Fruit fly (Drosophila melanogaster) whole organism, embryonic: Measurements from ENCODE around the gene Mct1.
A peak's percentile ranks its signal among the peaks of the same experiment; 100 is the strongest.

Experiments
- ATbp ChIP-seq: fragments of 200-800 bp; sonication (Bioruptor generic); optimal IDR thresholded peaks from 2 replicates; lab custom pipeline; 2017; ENCODE audit warnings: missing biosample characterization, mild to moderate bottlenecking, missing genetic modification characterization, missing genetic modification reagents
- Abd-B ChIP-seq: fragments of 200-800 bp; sonication (Bioruptor generic); optimal IDR thresholded peaks from 2 replicates; lab custom pipeline; 2018; ENCODE audit warnings: missing biosample characterization, mild to moderate bottlenecking, missing genetic modification characterization, moderate library complexity
- BtbVII ChIP-seq: fragments of 200-800 bp; sonication (Bioruptor generic); optimal IDR thresholded peaks from 3 replicates; lab custom pipeline; 2017; ENCODE audit warnings: missing biosample characterization, mild to moderate bottlenecking, missing genetic modification characterization
- CG10209 ChIP-seq: fragments of 200-800 bp; sonication (Bioruptor generic); optimal IDR thresholded peaks from 3 replicates; lab custom pipeline; 2017; ENCODE audit warnings: missing biosample characterization, mild to moderate bottlenecking, missing genetic modification characterization, missing genetic modification reagents
- CG10431 ChIP-seq: fragments of 200-800 bp; sonication (Bioruptor generic); optimal IDR thresholded peaks from 3 replicates; lab custom pipeline; 2018; ENCODE audit warnings: missing biosample characterization, mild to moderate bottlenecking, missing genetic modification characterization
- CG11723 ChIP-seq: fragments of 200-800 bp; sonication (Bioruptor generic); optimal IDR thresholded peaks from 2 replicates; lab custom pipeline; 2017; ENCODE audit warnings: missing biosample characterization, mild to moderate bottlenecking, missing genetic modification characterization
- CG13424 ChIP-seq: fragments of 200-800 bp; sonication (Bioruptor generic); optimal IDR thresholded peaks from 2 replicates; lab custom pipeline; 2019; ENCODE audit warnings: missing biosample characterization, mild to moderate bottlenecking, missing genetic modification characterization, moderate library complexity
- CG14050 ChIP-seq: fragments of 200-800 bp; sonication (Bioruptor generic); IDR thresholded peaks from 3 replicates; pipeline ENCODE4 v1.3.6; 2022; ENCODE audit warnings: missing biosample characterization, missing genetic modification characterization
- CG15269 ChIP-seq: fragments of 200-800 bp; sonication (Bioruptor generic); optimal IDR thresholded peaks from 2 replicates; lab custom pipeline; 2018; ENCODE audit warnings: missing biosample characterization, mild to moderate bottlenecking, missing genetic modification characterization, moderate library complexity
- CG16813 ChIP-seq: fragments of 200-800 bp; sonication (Bioruptor generic); IDR thresholded peaks from 3 replicates; pipeline ENCODE4 v1.3.6; 2022; ENCODE audit warnings: missing biosample characterization, missing genetic modification characterization; ENCODE audit not compliant: partially characterized antibody
- CG17802 ChIP-seq: fragments of 200-800 bp; sonication (Bioruptor generic); optimal IDR thresholded peaks from 2 replicates; lab custom pipeline; 2018; ENCODE audit warnings: missing biosample characterization, mild to moderate bottlenecking, missing genetic modification characterization, moderate library complexity
- CG18011 ChIP-seq: fragments of 200-800 bp; sonication (Bioruptor generic); optimal IDR thresholded peaks from 2 replicates; lab custom pipeline; 2017; ENCODE audit warnings: missing biosample characterization, missing genetic modification characterization, mild to moderate bottlenecking, moderate library complexity, missing genotype
- CG2129 ChIP-seq: fragments of 200-800 bp; sonication (Bioruptor generic); IDR thresholded peaks from 2 replicates; pipeline ENCODE4 v1.3.6; 2022; ENCODE audit warnings: missing biosample characterization, missing genetic modification characterization; ENCODE audit not compliant: partially characterized antibody
- CG2875 ChIP-seq: fragments of 200-800 bp; sonication (Bioruptor generic); optimal IDR thresholded peaks from 2 replicates; lab custom pipeline; 2017; ENCODE audit warnings: missing biosample characterization, mild to moderate bottlenecking, missing genetic modification characterization, missing genetic modification reagents
- CG31224 ChIP-seq: fragments of 200-800 bp; sonication (Bioruptor generic); IDR thresholded peaks from 2 replicates; pipeline ENCODE4 v1.3.6; 2022; ENCODE audit warnings: missing biosample characterization, missing genetic modification characterization
- CG3995 ChIP-seq: fragments of 200-800 bp; sonication (Bioruptor generic); optimal IDR thresholded peaks from 3 replicates; lab custom pipeline; 2016; ENCODE audit warnings: missing biosample characterization, missing genetic modification characterization
- CG4360 ChIP-seq: fragments of 200-800 bp; sonication (Bioruptor generic); IDR thresholded peaks from 2 replicates; pipeline ENCODE4 v1.3.6; 2022; ENCODE audit warnings: missing biosample characterization, missing genetic modification characterization
- CG6765 ChIP-seq: fragments of 200-800 bp; sonication (Bioruptor generic); optimal IDR thresholded peaks from 3 replicates; lab custom pipeline; 2017; ENCODE audit warnings: missing biosample characterization, mild to moderate bottlenecking, missing genetic modification characterization
- CG9437 ChIP-seq: fragments of 200-800 bp; sonication (Bioruptor generic); optimal IDR thresholded peaks from 2 replicates; lab custom pipeline; 2018; ENCODE audit warnings: missing biosample characterization, mild to moderate bottlenecking, missing genetic modification characterization
- CG9817 ChIP-seq: fragments of 200-800 bp; sonication (Bioruptor generic); optimal IDR thresholded peaks from 2 replicates; lab custom pipeline; 2018; ENCODE audit warnings: missing biosample characterization, mild to moderate bottlenecking, missing genetic modification characterization, moderate library complexity
- Drgx ChIP-seq: fragments of 200-800 bp; sonication (Bioruptor generic); IDR thresholded peaks from 2 replicates; pipeline ENCODE4 v1.3.6; 2022; ENCODE audit warnings: missing biosample characterization, missing genetic modification characterization
- HLH4C ChIP-seq: fragments of 200-800 bp; sonication (Bioruptor generic); IDR thresholded peaks from 3 replicates; pipeline ENCODE4 v1.3.6; 2022; ENCODE audit warnings: missing biosample characterization, missing genetic modification characterization; ENCODE audit not compliant: partially characterized antibody
- Hand ChIP-seq: fragments of 200-800 bp; sonication (Bioruptor generic); optimal IDR thresholded peaks from 2 replicates; lab custom pipeline; 2017; ENCODE audit warnings: mild to moderate bottlenecking, missing biosample characterization, missing genetic modification reagents, missing genetic modification characterization
- HmgD ChIP-seq: fragments of 200-800 bp; sonication (Bioruptor generic); optimal IDR thresholded peaks from 3 replicates; lab custom pipeline; 2016; ENCODE audit warnings: missing biosample characterization, missing genetic modification characterization
- Hr39 ChIP-seq: fragments of >200 bp; optimal IDR thresholded peaks from 2 replicates; lab custom pipeline; 2017
- MBD-R2 ChIP-seq: fragments of 200-800 bp; sonication (Bioruptor generic); IDR thresholded peaks from 2 replicates; pipeline ENCODE4 v1.3.6; 2022; ENCODE audit warnings: missing biosample characterization, missing genetic modification characterization
- Med ChIP-seq: fragments of 200-800 bp; sonication (Bioruptor generic); peaks from one replicate; lab custom pipeline; 2016; ENCODE audit warnings: missing biosample characterization, missing genetic modification characterization, mild to moderate bottlenecking, inconsistent platforms, moderate library complexity
- Mes4 ChIP-seq: fragments of 200-800 bp; sonication (Bioruptor generic); optimal IDR thresholded peaks from 2 replicates; lab custom pipeline; 2016; ENCODE audit warnings: missing biosample characterization, missing genetic modification characterization
- Oaz ChIP-seq: fragments of 200-800 bp; sonication (Bioruptor generic); IDR thresholded peaks from 2 replicates; pipeline ENCODE4 v1.3.6; 2022; ENCODE audit warnings: missing biosample characterization, missing genetic modification characterization
- Rx ChIP-seq: fragments of 200-800 bp; sonication (Bioruptor generic); IDR thresholded peaks from 2 replicates; pipeline ENCODE4 v1.3.6; 2022; ENCODE audit warnings: missing biosample characterization, missing genetic modification characterization
- ap ChIP-seq: fragments of 200-800 bp; sonication (Bioruptor generic); IDR thresholded peaks from 2 replicates; pipeline ENCODE4 v1.3.6; 2022; ENCODE audit warnings: missing biosample characterization, missing genetic modification characterization
- chm ChIP-seq: fragments of 200-800 bp; sonication (Bioruptor generic); IDR thresholded peaks from 2 replicates; pipeline ENCODE4 v1.3.6; 2022; ENCODE audit warnings: missing biosample characterization, missing genetic modification characterization
- crc ChIP-seq: fragments of 200-800 bp; sonication (Bioruptor generic); optimal IDR thresholded peaks from 2 replicates; lab custom pipeline; 2016; ENCODE audit warnings: missing biosample characterization, missing genetic modification characterization
- dmrt11E ChIP-seq: fragments of 200-800 bp; sonication (Bioruptor generic); optimal IDR thresholded peaks from 3 replicates; lab custom pipeline; 2018; ENCODE audit warnings: missing biosample characterization, mild to moderate bottlenecking, missing genetic modification characterization, moderate library complexity
- emc ChIP-seq: fragments of 200-800 bp; sonication (Bioruptor generic); optimal IDR thresholded peaks from 2 replicates; lab custom pipeline; 2016; ENCODE audit warnings: missing biosample characterization, missing genetic modification characterization
- fu2 ChIP-seq: fragments of 200-800 bp; sonication (Bioruptor generic); optimal IDR thresholded peaks from 2 replicates; lab custom pipeline; 2016; ENCODE audit warnings: missing biosample characterization, missing genetic modification characterization
- jumu ChIP-seq: fragments of 200-800 bp; sonication (Bioruptor generic); optimal IDR thresholded peaks from 3 replicates; lab custom pipeline; 2016; ENCODE audit warnings: missing biosample characterization, missing genetic modification characterization
- klu ChIP-seq: fragments of 200-800 bp; sonication (Bioruptor generic); IDR thresholded peaks from 2 replicates; pipeline ENCODE4 v1.3.6; 2022; ENCODE audit warnings: missing biosample characterization, missing genetic modification characterization
- kni ChIP-seq: fragments of 200-800 bp; sonication (Bioruptor generic); optimal IDR thresholded peaks from 3 replicates; lab custom pipeline; 2017; ENCODE audit warnings: mild to moderate bottlenecking, missing biosample characterization, missing genetic modification reagents, missing genetic modification characterization
- org-1 ChIP-seq: fragments of 200-800 bp; sonication (Bioruptor generic); optimal IDR thresholded peaks from 2 replicates; lab custom pipeline; 2017; ENCODE audit warnings: missing biosample characterization, missing genetic modification characterization
- p53 ChIP-seq: fragments of 200-800 bp; sonication (Bioruptor generic); optimal IDR thresholded peaks from 2 replicates; lab custom pipeline; 2016; ENCODE audit warnings: missing biosample characterization, missing genetic modification characterization
- pum ChIP-seq: fragments of 200-800 bp; sonication (Bioruptor generic); optimal IDR thresholded peaks from 2 replicates; lab custom pipeline; 2016; ENCODE audit warnings: missing biosample characterization, missing genetic modification characterization
- pzg ChIP-seq: fragments of 200-800 bp; sonication (Bioruptor generic); optimal IDR thresholded peaks from 3 replicates; lab custom pipeline; 2018; ENCODE audit warnings: missing biosample characterization, mild to moderate bottlenecking, missing genetic modification characterization, moderate library complexity
- ro ChIP-seq: fragments of 200-800 bp; sonication (Bioruptor generic); IDR thresholded peaks from 2 replicates; pipeline ENCODE4 v1.3.6; 2022; ENCODE audit warnings: missing biosample characterization, missing genetic modification characterization
- sc ChIP-seq, 3 experiments: fragments of >200 bp in 2 of 3; fragments of 200-800 bp in 1 of 3; sonication (Bioruptor generic) in 1 of 3; optimal IDR thresholded peaks; 2 replicates in 2 of 3; 3 replicates in 1 of 3; lab custom pipeline; 2017; ENCODE audit warnings: mild to moderate bottlenecking in 1 of 3, missing biosample characterization in 1 of 3, missing genetic modification characterization in 1 of 3, missing genetic modification reagents in 1 of 3
- schlank ChIP-seq: fragments of 200-800 bp; sonication (Bioruptor generic); optimal IDR thresholded peaks from 2 replicates; lab custom pipeline; 2018; ENCODE audit warnings: missing biosample characterization, mild to moderate bottlenecking, missing genetic modification characterization
- scrt ChIP-seq: fragments of 200-800 bp; sonication (Bioruptor generic); optimal IDR thresholded peaks from 2 replicates; lab custom pipeline; 2018; ENCODE audit warnings: missing biosample characterization, mild to moderate bottlenecking, missing genetic modification characterization, moderate library complexity
- sob ChIP-seq: fragments of 200-800 bp; sonication (Bioruptor generic); IDR thresholded peaks from 2 replicates; pipeline ENCODE4 v1.3.6; 2022; ENCODE audit warnings: missing biosample characterization, missing genetic modification characterization
- ssp ChIP-seq: fragments of 200-800 bp; sonication (Bioruptor generic); IDR thresholded peaks from 2 replicates; pipeline ENCODE4 v1.3.6; 2022; ENCODE audit warnings: missing biosample characterization, missing genetic modification characterization
- tin ChIP-seq: fragments of 200-800 bp; sonication (Bioruptor generic); optimal IDR thresholded peaks from 3 replicates; lab custom pipeline; 2016; ENCODE audit warnings: missing biosample characterization, missing genetic modification characterization
- toy ChIP-seq: fragments of 200-800 bp; sonication (Bioruptor generic); IDR thresholded peaks from 2 replicates; pipeline ENCODE4 v1.3.6; 2022; ENCODE audit warnings: missing biosample characterization, missing genetic modification characterization
- ttk ChIP-seq: fragments of 200-800 bp; sonication (Bioruptor generic); IDR thresholded peaks from 2 replicates; pipeline ENCODE4 v2.1.2; 2022; ENCODE audit warnings: missing biosample characterization, missing genetic modification characterization

Mct1 gene

dm6 chrX:2249763-2250162, 60.8 kb downstream of the Mct1 start, which contains the start of gene crn (continued):
- TF ChIP-seq ro (GFP tag; lab: Robert Waterston, UW) (no peak), CG15269 (tag; lab: Kevin White, UChicago) (no peak), sc (optimal IDR thresholded peaks at IDR 0.05; lab: Kevin White, UChicago) (no peak), sc (GFP tag; optimal IDR thresholded peaks at IDR 0.05; lab: Kevin White, UChicago) (no peak), schlank (tag; lab: Kevin White, UChicago) (no peak), Rx (GFP tag; lab: Robert Waterston, UW) (no peak), CG9437 (no peak), Hr39 (no peak), HLH4C (GFP tag; lab: Robert Waterston, UW) (peak; percentile 81), Oaz (GFP tag; lab: Robert Waterston, UW) (no peak), scrt (GFP tag; lab: Kevin White, UChicago) (no peak), CG10209 (GFP tag; lab: Kevin White, UChicago) (no peak), ap (GFP tag; lab: Robert Waterston, UW) (no peak), CG2129 (GFP tag; lab: Robert Waterston, UW) (no peak), CG13424 (tag; lab: Kevin White, UChicago) (no peak), CG6765 (GFP tag; lab: Kevin White, UChicago) (no peak), CG4360 (GFP tag; lab: Robert Waterston, UW) (no peak), p53 (GFP tag; lab: Kevin White, UChicago) (no peak), CG3995 (GFP tag; lab: Kevin White, UChicago) (peak; percentile 10), toy (GFP tag; lab: Robert Waterston, UW) (no peak), CG9817 (tag; lab: Kevin White, UChicago) (no peak), ttk (GFP tag; lab: Robert Waterston, UW) (no peak), pzg (peak; percentile 34), Drgx (GFP tag; lab: Robert Waterston, UW) (no peak), sob (GFP tag; lab: Robert Waterston, UW) (no peak), CG31224 (no peak), ssp (GFP tag; lab: Robert Waterston, UW) (no peak), org-1 (GFP tag; lab: Kevin White, UChicago) (no peak), kni (GFP tag; lab: Kevin White, UChicago) (no peak), tin (GFP tag; lab: Kevin White, UChicago) (no peak), CG18011 (GFP tag; lab: Kevin White, UChicago) (no peak), CG16813 (GFP tag; lab: Robert Waterston, UW) (peak; percentile 59; the same call in 2 of the 3 replicates), CG14050 (GFP tag; lab: Robert Waterston, UW) (no peak), dmrt11E (tag; lab: Kevin White, UChicago) (no peak), Med (GFP tag; lab: Kevin White, UChicago) (peak; percentile 17), Mes4 (GFP tag; lab: Kevin White, UChicago) (no peak), Abd-B (no peak), CG10431 (no peak), jumu (no peak), ATbp (GFP tag; lab: Kevin White, UChicago) (no peak), CG17802 (tag; lab: Kevin White, UChicago) (no peak), pum (GFP tag; lab: Kevin White, UChicago) (no peak), CG11723 (GFP tag; lab: Kevin White, UChicago) (no peak), BtbVII (GFP tag; lab: Kevin White, UChicago) (no peak), fu2 (GFP tag; lab: Kevin White, UChicago) (no peak), emc (no peak), MBD-R2 (GFP tag; lab: Robert Waterston, UW) (peak; percentile 70), Hand (GFP tag; lab: Kevin White, UChicago) (no peak), klu (GFP tag; lab: Robert Waterston, UW) (no peak), crc (GFP tag; lab: Kevin White, UChicago) (no peak), chm (no peak), HmgD (GFP tag; lab: Kevin White, UChicago) (no peak), CG2875 (no peak)
